Worm (Caenorhabditis elegans): Measurements from ENCODE around the gene soap-1.

DNA sequence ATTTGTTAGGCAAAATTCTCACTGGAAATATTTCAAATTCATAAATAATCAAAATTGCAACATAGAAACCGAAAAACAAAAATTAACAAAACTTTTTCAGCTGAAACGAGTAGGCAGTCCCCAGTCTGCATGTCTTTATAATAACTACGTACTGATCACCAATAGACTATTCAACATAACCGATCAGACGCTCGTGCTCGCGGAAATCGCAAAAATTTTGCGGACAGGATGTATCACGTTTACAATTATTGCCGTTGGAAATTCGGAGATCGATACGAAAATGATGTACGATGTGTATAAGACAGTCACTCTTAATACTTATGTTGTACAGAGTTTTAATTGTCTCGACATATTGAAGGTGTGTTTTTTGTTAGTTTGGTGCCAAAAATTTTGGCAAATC, 13.3 kb downstream of the soap-1 start:
- no peak for TF ChIP-seq dao-5 (tag; optimal IDR thresholded peaks at IDR 0.05)
- no peak for TF ChIP-seq him-1 (tag; optimal IDR thresholded peaks at IDR 0.05)
- no peak for TF ChIP-seq W03F9.2 (tag; optimal IDR thresholded peaks at IDR 0.05)
